Fruit fly (Drosophila melanogaster) S2 (cell line): ENCODE measurements around the gene TwdlY.

ENCODE experiments used
- CG8478 ChIP-seq: fragments of >200 bp; optimal IDR thresholded peaks from 2 replicates; lab custom pipeline; 2018
- CTCF ChIP-seq, 2 experiments: fragments of >200 bp; optimal IDR thresholded peaks; 2 replicates each; lab custom pipeline; 2018

- TF ChIP-seq CG8478: no peak
- TF ChIP-seq CTCF (optimal IDR thresholded peaks at IDR 0.05; lab: Kevin White, UChicago): no peak
Measured at dm6 chrX:16730791-16731190, 4.0 kb upstream of the TwdlY start, which contains the start of gene TwdlX.
